Fruit fly (Drosophila melanogaster) whole organism, adult: ENCODE data around the gene CG14043.

Source experiments
- CG1620 ChIP-seq: fragments of 200-800 bp; sonication (Bioruptor generic); optimal IDR thresholded peaks from 2 replicates; lab custom pipeline; 2016; ENCODE audit warnings: missing biosample characterization, missing genetic modification characterization
- CG7045 ChIP-seq: fragments of 200-800 bp; sonication (Bioruptor generic); optimal IDR thresholded peaks from 2 replicates; lab custom pipeline; 2017; ENCODE audit warnings: missing biosample characterization, mild to moderate bottlenecking, missing genetic modification characterization
- Hr96 ChIP-seq: fragments of 200-800 bp; sonication (Bioruptor generic); optimal IDR thresholded peaks from 2 replicates; lab custom pipeline; 2016; ENCODE audit warnings: missing biosample characterization, missing genetic modification characterization
- tj ChIP-seq: fragments of 200-800 bp; sonication (Bioruptor generic); optimal IDR thresholded peaks from 3 replicates; lab custom pipeline; 2017; ENCODE audit warnings: missing biosample characterization, mild to moderate bottlenecking, missing genetic modification characterization, moderate library complexity

DNA sequence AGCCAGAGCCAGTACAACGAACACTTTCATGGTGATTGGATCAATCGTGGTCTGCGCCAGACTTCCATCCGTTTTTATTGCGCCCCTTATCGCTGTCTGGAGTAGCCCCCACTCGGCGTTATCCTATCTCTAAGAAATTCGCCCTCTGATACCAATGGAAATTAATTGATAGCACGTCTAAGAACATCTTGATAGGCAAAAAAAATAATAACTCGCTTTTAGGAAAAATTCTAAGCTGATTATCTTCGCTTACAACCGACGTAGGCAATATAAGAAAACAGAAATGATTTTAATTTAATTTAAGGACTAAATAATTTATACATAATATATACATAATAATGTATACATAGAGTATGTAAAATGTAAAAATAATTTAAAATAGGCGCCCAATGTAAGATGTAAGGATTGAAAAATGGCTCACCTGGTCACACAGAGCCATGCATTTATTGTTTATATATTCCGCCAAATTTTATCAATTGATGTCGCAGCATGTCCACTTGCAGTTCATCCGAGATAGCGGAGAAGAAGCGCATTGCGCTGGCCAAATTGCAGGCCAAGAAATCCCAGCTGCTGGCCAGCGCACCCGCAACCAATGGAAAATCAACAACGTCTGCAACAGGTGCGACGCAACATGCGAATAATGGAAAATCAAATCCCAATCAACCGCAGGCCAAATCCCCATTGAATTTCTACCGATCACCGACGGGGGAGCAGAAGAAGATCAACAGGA is 16.2 kb upstream of the CG14043 start, which contains the start of the genes Jon25Bi and Marcal1:
- TF ChIP-seq tj (GFP tag; lab: Kevin White, UChicago) (no peak), Hr96 (GFP tag; lab: Kevin White, UChicago) (no peak), CG7045 (no peak), CG1620 (GFP tag; lab: Kevin White, UChicago) (no peak)
